Fruit fly (Drosophila melanogaster) whole organism, embryonic: ENCODE measurements around the gene E23.

Source experiments
- Abd-B ChIP-seq: fragments of 200-800 bp; sonication (Bioruptor generic); optimal IDR thresholded peaks from 2 replicates; lab custom pipeline; 2018; ENCODE audit warnings: missing biosample characterization, mild to moderate bottlenecking, missing genetic modification characterization, moderate library complexity
- Adf1 ChIP-seq: fragments of 200-800 bp; sonication (Bioruptor generic); IDR thresholded peaks from 2 replicates; pipeline ENCODE4 v1.3.6; 2022; ENCODE audit warnings: missing biosample characterization, missing genetic modification characterization
- CG10543 ChIP-seq: fragments of 200-800 bp; sonication (Bioruptor generic); optimal IDR thresholded peaks from 3 replicates; lab custom pipeline; 2017; ENCODE audit warnings: missing biosample characterization, mild to moderate bottlenecking, missing genetic modification characterization, moderate library complexity
- CG11723 ChIP-seq: fragments of 200-800 bp; sonication (Bioruptor generic); optimal IDR thresholded peaks from 2 replicates; lab custom pipeline; 2017; ENCODE audit warnings: missing biosample characterization, mild to moderate bottlenecking, missing genetic modification characterization
- CG12659 ChIP-seq: fragments of 200-800 bp; sonication (Bioruptor generic); optimal IDR thresholded peaks from 3 replicates; lab custom pipeline; 2017; ENCODE audit warnings: mild to moderate bottlenecking, missing biosample characterization, missing genetic modification reagents, missing genetic modification characterization
- CG13424 ChIP-seq: fragments of 200-800 bp; sonication (Bioruptor generic); optimal IDR thresholded peaks from 2 replicates; lab custom pipeline; 2019; ENCODE audit warnings: missing biosample characterization, mild to moderate bottlenecking, missing genetic modification characterization, moderate library complexity
- CG15269 ChIP-seq: fragments of 200-800 bp; sonication (Bioruptor generic); optimal IDR thresholded peaks from 2 replicates; lab custom pipeline; 2018; ENCODE audit warnings: missing biosample characterization, mild to moderate bottlenecking, missing genetic modification characterization, moderate library complexity
- CG1529 ChIP-seq: fragments of 200-800 bp; sonication (Bioruptor generic); optimal IDR thresholded peaks from 3 replicates; lab custom pipeline; 2018; ENCODE audit warnings: missing biosample characterization, missing genetic modification characterization
- CG16815 ChIP-seq: fragments of 200-800 bp; sonication (Bioruptor generic); optimal IDR thresholded peaks from 3 replicates; lab custom pipeline; 2017; ENCODE audit warnings: missing biosample characterization, mild to moderate bottlenecking, missing genetic modification characterization
- CG17385 ChIP-seq: fragments of 200-800 bp; sonication (Bioruptor generic); optimal IDR thresholded peaks from 3 replicates; lab custom pipeline; 2018; ENCODE audit warnings: missing biosample characterization, mild to moderate bottlenecking, missing genetic modification characterization
- CG18262 ChIP-seq: fragments of 200-800 bp; optimal IDR thresholded peaks from 3 replicates; lab custom pipeline; 2019; ENCODE audit warnings: missing biosample characterization, mild to moderate bottlenecking, missing genetic modification characterization, moderate library complexity
- CG18476 ChIP-seq: fragments of 200-800 bp; sonication (Bioruptor generic); optimal IDR thresholded peaks from 2 replicates; lab custom pipeline; 2016; ENCODE audit warnings: missing biosample characterization, mild to moderate bottlenecking, missing genetic modification characterization
- CG2202 ChIP-seq: fragments of 200-800 bp; sonication (Bioruptor generic); optimal IDR thresholded peaks from 2 replicates; lab custom pipeline; 2018; ENCODE audit warnings: missing biosample characterization, mild to moderate bottlenecking, missing genetic modification characterization
- CG31441 ChIP-seq: fragments of 200-800 bp; sonication (Bioruptor generic); IDR thresholded peaks from 2 replicates; pipeline ENCODE4 v1.3.6; 2022; ENCODE audit warnings: missing biosample characterization, missing genetic modification characterization
- CG32532 ChIP-seq: fragments of 200-800 bp; sonication (Bioruptor generic); IDR thresholded peaks from 2 replicates; pipeline ENCODE4 v1.3.6; 2022; ENCODE audit warnings: missing biosample characterization, missing genetic modification characterization
- CG32772 ChIP-seq: fragments of 200-800 bp; sonication (Bioruptor generic); IDR thresholded peaks from 2 replicates; pipeline ENCODE4 v1.3.6; 2022; ENCODE audit warnings: missing biosample characterization, missing genetic modification characterization
- CG34224 ChIP-seq: fragments of 200-800 bp; sonication (Bioruptor generic); IDR thresholded peaks from 3 replicates; pipeline ENCODE4 v1.3.6; 2022; ENCODE audit warnings: missing biosample characterization, missing genetic modification characterization; ENCODE audit not compliant: partially characterized antibody
- CG43689 ChIP-seq: fragments of 200-800 bp; sonication (Bioruptor generic); IDR thresholded peaks from 2 replicates; pipeline ENCODE4 v1.3.6; 2022; ENCODE audit warnings: missing biosample characterization, missing genetic modification characterization
- CG4404 ChIP-seq: fragments of 200-800 bp; sonication (Bioruptor generic); IDR thresholded peaks from 2 replicates; pipeline ENCODE4 v1.3.6; 2022; ENCODE audit warnings: missing biosample characterization, missing genetic modification characterization
- CG4820 ChIP-seq: fragments of 200-800 bp; sonication (Bioruptor generic); optimal IDR thresholded peaks from 3 replicates; lab custom pipeline; 2016; ENCODE audit warnings: missing biosample characterization, missing genetic modification characterization
- CG5953 ChIP-seq: fragments of 200-800 bp; sonication (Bioruptor generic); IDR thresholded peaks from 2 replicates; pipeline ENCODE4 v1.3.6; 2022; ENCODE audit warnings: missing biosample characterization, missing genetic modification characterization
- CG8281 ChIP-seq: fragments of 200-800 bp; sonication (Bioruptor generic); optimal IDR thresholded peaks from 2 replicates; lab custom pipeline; 2018; ENCODE audit warnings: missing biosample characterization, mild to moderate bottlenecking, missing genetic modification characterization, moderate library complexity
- HHEX ChIP-seq: fragments of 200-800 bp; sonication (Bioruptor generic); optimal IDR thresholded peaks from 3 replicates; lab custom pipeline; 2017; ENCODE audit warnings: missing biosample characterization, mild to moderate bottlenecking, missing genetic modification characterization, missing genetic modification reagents
- Hmr ChIP-seq: fragments of 200-800 bp; sonication (Bioruptor generic); optimal IDR thresholded peaks from 3 replicates; lab custom pipeline; 2017; ENCODE audit warnings: mild to moderate bottlenecking, missing biosample characterization, missing genetic modification reagents, missing genetic modification characterization
- Kr ChIP-seq: fragments of 200-800 bp; sonication (Bioruptor generic); optimal IDR thresholded peaks from 2 replicates; lab custom pipeline; 2017; ENCODE audit warnings: missing biosample characterization, mild to moderate bottlenecking, missing genetic modification characterization
- NC2α ChIP-seq: fragments of 200-800 bp; sonication (Bioruptor generic); optimal IDR thresholded peaks from 2 replicates; lab custom pipeline; 2016; ENCODE audit warnings: missing biosample characterization, missing genetic modification characterization
- Oli ChIP-seq: fragments of 200-800 bp; sonication (Bioruptor generic); optimal IDR thresholded peaks from 2 replicates; lab custom pipeline; 2018; ENCODE audit warnings: missing biosample characterization, mild to moderate bottlenecking, missing genetic modification characterization, moderate library complexity
- Opbp ChIP-seq: fragments of 200-800 bp; sonication (Bioruptor generic); IDR thresholded peaks from 3 replicates; pipeline ENCODE4 v1.3.6; 2022; ENCODE audit warnings: missing biosample characterization, missing genetic modification characterization; ENCODE audit not compliant: partially characterized antibody
- Ptx1 ChIP-seq: fragments of 200-800 bp; sonication (Bioruptor generic); IDR thresholded peaks from 2 replicates; pipeline ENCODE4 v1.3.6; 2022; ENCODE audit warnings: missing biosample characterization, missing genetic modification characterization
- Sry-β ChIP-seq: fragments of 200-800 bp; sonication (Bioruptor generic); optimal IDR thresholded peaks from 2 replicates; lab custom pipeline; 2018; ENCODE audit warnings: missing biosample characterization, mild to moderate bottlenecking, missing genetic modification characterization, moderate library complexity
- al ChIP-seq: fragments of 200-800 bp; sonication (Bioruptor generic); IDR thresholded peaks from 2 replicates; pipeline ENCODE4 v1.3.6; 2022; ENCODE audit warnings: missing biosample characterization, missing genetic modification characterization
- dm ChIP-seq: fragments of 200-800 bp; sonication (Bioruptor generic); optimal IDR thresholded peaks from 3 replicates; lab custom pipeline; 2016; ENCODE audit warnings: missing biosample characterization, missing genetic modification characterization
- esg ChIP-seq: fragments of 200-800 bp; sonication (Bioruptor generic); conservative IDR thresholded peaks from 2 replicates; pipeline ENCODE4 v1.3.6; 2022; ENCODE audit warnings: missing biosample characterization, missing genetic modification characterization
- ewg ChIP-seq: fragments of 200-800 bp; sonication (Bioruptor generic); optimal IDR thresholded peaks from 3 replicates; lab custom pipeline; 2017; ENCODE audit warnings: mild to moderate bottlenecking, missing biosample characterization, missing genetic modification reagents, missing genetic modification characterization
- gem ChIP-seq: fragments of 200-800 bp; sonication (Bioruptor generic); optimal IDR thresholded peaks from 2 replicates; lab custom pipeline; 2019; ENCODE audit warnings: missing biosample characterization, mild to moderate bottlenecking, missing genetic modification characterization, moderate library complexity
- grau ChIP-seq: fragments of 200-800 bp; optimal IDR thresholded peaks from 3 replicates; lab custom pipeline; 2019; ENCODE audit warnings: missing biosample characterization, mild to moderate bottlenecking, missing genetic modification characterization, moderate library complexity
- her ChIP-seq: fragments of 200-800 bp; sonication (Bioruptor generic); optimal IDR thresholded peaks from 2 replicates; lab custom pipeline; 2016; ENCODE audit warnings: missing biosample characterization, missing genetic modification characterization
- kni ChIP-seq: fragments of 200-800 bp; sonication (Bioruptor generic); optimal IDR thresholded peaks from 3 replicates; lab custom pipeline; 2017; ENCODE audit warnings: mild to moderate bottlenecking, missing biosample characterization, missing genetic modification reagents, missing genetic modification characterization
- lola ChIP-seq, 3 experiments: fragments of >200 bp in 2 of 3; fragments of 200-800 bp in 1 of 3; sonication (Bioruptor generic) in 1 of 3; optimal IDR thresholded peaks; 2 replicates each; lab custom pipeline; 2017 to 2019; ENCODE audit warnings: missing biosample characterization in 3 of 3, missing genetic modification characterization in 3 of 3, mild to moderate bottlenecking in 1 of 3, moderate library complexity in 1 of 3
- nerfin-2 ChIP-seq: fragments of 200-800 bp; sonication (Bioruptor generic); IDR thresholded peaks from 2 replicates; pipeline ENCODE4 v1.3.6; 2022; ENCODE audit warnings: missing biosample characterization, missing genetic modification characterization; ENCODE audit not compliant: partially characterized antibody
- oc ChIP-seq: fragments of 200-800 bp; sonication (Bioruptor generic); optimal IDR thresholded peaks from 2 replicates; lab custom pipeline; 2018; ENCODE audit warnings: missing biosample characterization, mild to moderate bottlenecking, missing genetic modification characterization, moderate library complexity
- psq ChIP-seq: fragments of 200-800 bp; sonication (Bioruptor generic); optimal IDR thresholded peaks from 2 replicates; lab custom pipeline; 2017; ENCODE audit warnings: missing biosample characterization, missing genetic modification characterization
- pum ChIP-seq: fragments of 200-800 bp; sonication (Bioruptor generic); optimal IDR thresholded peaks from 2 replicates; lab custom pipeline; 2016; ENCODE audit warnings: missing biosample characterization, missing genetic modification characterization
- repo ChIP-seq: fragments of 200-800 bp; sonication (Bioruptor generic); optimal IDR thresholded peaks from 2 replicates; lab custom pipeline; 2016; ENCODE audit warnings: missing biosample characterization, missing genetic modification characterization
- salm ChIP-seq: fragments of 200-800 bp; sonication (Bioruptor generic); optimal IDR thresholded peaks from 2 replicates; lab custom pipeline; 2018; ENCODE audit warnings: missing biosample characterization, mild to moderate bottlenecking, missing genetic modification characterization
- unc-4 ChIP-seq: fragments of 200-800 bp; sonication (Bioruptor generic); IDR thresholded peaks from 2 replicates; pipeline ENCODE4 v1.3.6; 2022; ENCODE audit warnings: missing biosample characterization, missing genetic modification characterization; ENCODE audit not compliant: partially characterized antibody
- zfh2 ChIP-seq: fragments of 200-800 bp; sonication (Bioruptor generic); optimal IDR thresholded peaks from 2 replicates; lab custom pipeline; 2016; ENCODE audit warnings: missing biosample characterization, missing genetic modification characterization

Gene E23

dm6 chr2L:3339420-3339819, 15.2 kb downstream of the E23 start (continued):
- TF ChIP-seq CG11723 (GFP tag; lab: Kevin White, UChicago), result no peak
- 0 out of 3 replicates have a peak, but pooled peaks have one; percentile 36 for TF ChIP-seq Opbp (GFP tag; lab: Robert Waterston, UW)
- no peak for TF ChIP-seq al (GFP tag; lab: Robert Waterston, UW)
- TF ChIP-seq Adf1 (GFP tag; lab: Robert Waterston, UW), result no peak
- TF ChIP-seq esg (GFP tag; lab: Robert Waterston, UW), result no peak
- no peak for TF ChIP-seq CG13424
- no peak for TF ChIP-seq CG32532 (GFP tag; lab: Robert Waterston, UW)
- TF ChIP-seq grau (tag; lab: Kevin White, UChicago), result no peak
- TF ChIP-seq CG4820 (GFP tag; lab: Kevin White, UChicago), result no peak
- peak; percentile 75 for TF ChIP-seq kni (GFP tag; lab: Kevin White, UChicago)
- TF ChIP-seq CG34224 (GFP tag; lab: Robert Waterston, UW), result no peak
- TF ChIP-seq CG17385 (GFP tag; lab: Kevin White, UChicago), result no peak
- no peak for TF ChIP-seq lola (GFP tag; optimal IDR thresholded peaks at IDR 0.05; lab: Kevin White, UChicago)
- TF ChIP-seq NC2α (GFP tag; lab: Kevin White, UChicago), result no peak
- TF ChIP-seq oc (tag; lab: Kevin White, UChicago), result no peak
- TF ChIP-seq repo, result no peak
- TF ChIP-seq Kr, result no peak
- no peak for TF ChIP-seq Ptx1 (GFP tag; lab: Robert Waterston, UW)
- no peak for TF ChIP-seq CG8281 (tag; lab: Kevin White, UChicago)
- TF ChIP-seq CG12659 (GFP tag; lab: Kevin White, UChicago), result no peak
- TF ChIP-seq CG2202, result no peak
- TF ChIP-seq gem (tag; lab: Kevin White, UChicago), result no peak
- no peak for TF ChIP-seq dm
- no peak for TF ChIP-seq Sry-β (GFP tag; lab: Kevin White, UChicago)
- TF ChIP-seq CG32772, result no peak
- no peak for TF ChIP-seq HHEX (GFP tag; lab: Kevin White, UChicago)
- TF ChIP-seq CG5953, result no peak
- no peak for TF ChIP-seq Hmr (GFP tag; lab: Kevin White, UChicago)
- TF ChIP-seq psq (GFP tag; lab: Kevin White, UChicago), result no peak
- TF ChIP-seq CG16815, result no peak
- TF ChIP-seq CG31441 (GFP tag; lab: Robert Waterston, UW), result no peak
- no peak for TF ChIP-seq unc-4
- TF ChIP-seq Oli, result no peak
- no peak for TF ChIP-seq nerfin-2 (GFP tag; lab: Robert Waterston, UW)
- TF ChIP-seq salm (tag; lab: Kevin White, UChicago), result no peak
- no peak for TF ChIP-seq CG15269
- TF ChIP-seq her (GFP tag; lab: Kevin White, UChicago), result no peak
- TF ChIP-seq CG4404 (GFP tag; lab: Robert Waterston, UW), result no peak
- TF ChIP-seq ewg, result no peak
- TF ChIP-seq CG43689 (GFP tag; lab: Robert Waterston, UW), result no peak
- TF ChIP-seq CG1529 (GFP tag; lab: Kevin White, UChicago), result no peak
- no peak for TF ChIP-seq Abd-B (GFP tag; lab: Kevin White, UChicago)
- no peak for TF ChIP-seq pum (GFP tag; lab: Kevin White, UChicago)
- TF ChIP-seq zfh2, result no peak
- peak; percentile 16 for TF ChIP-seq CG10543 (GFP tag; lab: Kevin White, UChicago)
- no peak for TF ChIP-seq CG18476 (GFP tag; lab: Kevin White, UChicago)
- no peak for TF ChIP-seq CG18262 (tag; lab: Kevin White, UChicago)
